Fruit fly (Drosophila melanogaster) whole organism, adult: ENCODE results near the gene CG13078.
A peak's percentile ranks its signal among the peaks of the same experiment; 100 is the strongest.

Experiments
- CG11617 ChIP-seq: fragments of 200-800 bp; sonication (Bioruptor generic); optimal IDR thresholded peaks from 2 replicates; lab custom pipeline; 2017; ENCODE audit warnings: mild to moderate bottlenecking, missing biosample characterization, missing genetic modification reagents, missing genetic modification characterization
- CG12768 ChIP-seq: fragments of 200-800 bp; sonication (Bioruptor generic); optimal IDR thresholded peaks from 2 replicates; lab custom pipeline; 2017; ENCODE audit warnings: missing biosample characterization, missing genetic modification characterization, mild to moderate bottlenecking, moderate library complexity, missing genetic modification reagents
- CG14711 ChIP-seq: fragments of 200-800 bp; sonication (Bioruptor generic); optimal IDR thresholded peaks from 2 replicates; lab custom pipeline; 2018; ENCODE audit warnings: missing biosample characterization, mild to moderate bottlenecking, missing genetic modification characterization, moderate library complexity
- CG1620 ChIP-seq: fragments of 200-800 bp; sonication (Bioruptor generic); optimal IDR thresholded peaks from 2 replicates; lab custom pipeline; 2016; ENCODE audit warnings: missing biosample characterization, missing genetic modification characterization
- CG33017 ChIP-seq: fragments of 200-800 bp; sonication (Bioruptor generic); optimal IDR thresholded peaks from 2 replicates; lab custom pipeline; 2018; ENCODE audit warnings: missing biosample characterization, mild to moderate bottlenecking, missing genetic modification characterization, moderate library complexity
- CG5204 ChIP-seq: fragments of 200-800 bp; sonication (Bioruptor generic); optimal IDR thresholded peaks from 2 replicates; lab custom pipeline; 2016; ENCODE audit warnings: missing biosample characterization, missing genetic modification characterization
- CG7045 ChIP-seq: fragments of 200-800 bp; sonication (Bioruptor generic); optimal IDR thresholded peaks from 2 replicates; lab custom pipeline; 2017; ENCODE audit warnings: missing biosample characterization, mild to moderate bottlenecking, missing genetic modification characterization
- CG7101 ChIP-seq: fragments of 200-800 bp; sonication (Bioruptor generic); optimal IDR thresholded peaks from 2 replicates; lab custom pipeline; 2018; ENCODE audit warnings: missing biosample characterization, mild to moderate bottlenecking, missing genetic modification characterization, moderate library complexity
- Clk ChIP-seq: fragments of 200-800 bp; sonication (Bioruptor generic); optimal IDR thresholded peaks from 2 replicates; lab custom pipeline; 2017; ENCODE audit warnings: missing biosample characterization, missing genetic modification characterization
- Crg-1 ChIP-seq: fragments of 200-800 bp; sonication (Bioruptor generic); optimal IDR thresholded peaks from 2 replicates; lab custom pipeline; 2016; ENCODE audit warnings: missing biosample characterization, missing genetic modification characterization
- Hr96 ChIP-seq: fragments of 200-800 bp; sonication (Bioruptor generic); optimal IDR thresholded peaks from 2 replicates; lab custom pipeline; 2016; ENCODE audit warnings: missing biosample characterization, missing genetic modification characterization
- Mnt ChIP-seq: fragments of 200-800 bp; sonication (Bioruptor generic); optimal IDR thresholded peaks from 2 replicates; lab custom pipeline; 2016; ENCODE audit warnings: missing biosample characterization, mild to moderate bottlenecking, missing genetic modification characterization
- bab1 ChIP-seq: fragments of 200-800 bp; sonication (Bioruptor generic); optimal IDR thresholded peaks from 3 replicates; lab custom pipeline; 2019; ENCODE audit warnings: missing biosample characterization, mild to moderate bottlenecking, missing genetic modification characterization, moderate library complexity
- cic ChIP-seq: fragments of 200-800 bp; sonication (Bioruptor generic); optimal IDR thresholded peaks from 2 replicates; lab custom pipeline; 2017; ENCODE audit warnings: missing biosample characterization, mild to moderate bottlenecking, missing genetic modification characterization, moderate library complexity
- cnc ChIP-seq, 2 experiments: fragments of >200 bp; optimal IDR thresholded peaks; 2 replicates each; lab custom pipeline; 2017
- kay ChIP-seq: fragments of 200-800 bp; sonication (Bioruptor generic); peaks from one replicate; lab custom pipeline; 2016; ENCODE audit warnings: missing biosample characterization, missing genetic modification characterization, borderline replicate concordance
- ovo ChIP-seq: fragments of 200-800 bp; sonication (Bioruptor generic); optimal IDR thresholded peaks from 2 replicates; lab custom pipeline; 2016; ENCODE audit warnings: missing biosample characterization, missing genetic modification characterization
- pad ChIP-seq: fragments of 200-800 bp; sonication (Bioruptor generic); optimal IDR thresholded peaks from 3 replicates; lab custom pipeline; 2017; ENCODE audit warnings: missing biosample characterization, missing genetic modification characterization, mild to moderate bottlenecking, moderate library complexity, missing genetic modification reagents
- tj ChIP-seq: fragments of 200-800 bp; sonication (Bioruptor generic); optimal IDR thresholded peaks from 3 replicates; lab custom pipeline; 2017; ENCODE audit warnings: missing biosample characterization, mild to moderate bottlenecking, missing genetic modification characterization, moderate library complexity
- toe ChIP-seq: fragments of 200-800 bp; sonication (Bioruptor generic); optimal IDR thresholded peaks from 2 replicates; lab custom pipeline; 2016; ENCODE audit warnings: missing biosample characterization, missing genetic modification characterization

Gene CG13078

DNA sequence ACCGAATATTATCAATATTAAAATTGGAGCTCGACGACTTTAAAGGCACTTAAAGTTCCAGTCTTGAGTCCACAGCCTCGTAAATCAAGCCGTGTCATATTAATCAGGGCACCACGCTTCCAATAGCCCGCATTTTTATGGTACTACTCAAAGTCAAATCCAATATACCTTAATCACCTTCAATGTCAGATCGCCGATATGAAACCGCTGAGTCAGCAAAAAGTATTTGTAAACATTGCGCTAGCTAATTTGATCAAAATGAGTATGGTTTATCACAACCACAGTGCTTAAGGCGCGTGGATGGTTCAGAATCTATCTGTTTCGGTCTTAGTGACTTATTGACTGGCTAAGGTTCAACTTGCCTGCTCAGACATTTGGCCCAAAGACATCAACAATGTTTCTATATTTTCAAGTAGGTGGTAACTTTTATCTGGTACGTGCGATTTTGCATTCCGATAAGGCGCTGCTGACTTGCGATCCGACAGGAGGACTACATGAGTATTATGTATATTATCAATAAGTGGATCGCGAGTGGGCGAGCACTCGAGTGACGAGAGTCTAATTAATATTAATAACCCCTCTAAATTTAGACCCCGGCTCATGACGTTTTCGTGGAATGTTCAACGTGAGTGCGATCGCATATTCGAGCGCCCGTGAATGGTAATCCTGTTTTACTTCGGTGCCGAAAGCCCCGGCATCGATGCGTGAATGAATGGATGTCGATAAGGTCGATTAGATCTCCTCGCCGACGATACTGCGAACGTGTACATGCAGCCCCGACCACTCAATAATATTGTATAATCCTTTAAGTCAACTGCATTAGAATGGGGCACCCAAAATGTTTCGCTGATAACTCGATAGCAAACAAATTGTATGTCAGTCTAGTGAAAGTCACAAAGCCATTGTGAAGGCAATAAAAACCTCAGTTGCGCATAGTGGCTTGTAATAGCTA, at the start of gene CG13078:
Gene CG13078 (plus strand): TSS at position 902 of the 952 bp plus-strand sequence.
- TF ChIP-seq CG7101 (tag; lab: Kevin White, UChicago) (no peak), tj (GFP tag; lab: Kevin White, UChicago) (peak; percentile 35)

- TF ChIP-seq Crg-1 (GFP tag; lab: Kevin White, UChicago) (no peak), cnc (optimal IDR thresholded peaks at IDR 0.05; lab: Kevin White, UChicago) (no peak), Hr96 (GFP tag; lab: Kevin White, UChicago) (no peak), cic (no peak), tj (GFP tag; lab: Kevin White, UChicago) (no peak), CG7045 (GFP tag; lab: Kevin White, UChicago) (no peak), toe (GFP tag; lab: Kevin White, UChicago) (no peak), bab1 (GFP tag; lab: Kevin White, UChicago) (no peak), ovo (GFP tag; lab: Kevin White, UChicago) (no peak), CG11617 (GFP tag; lab: Kevin White, UChicago) (no peak), CG1620 (GFP tag; lab: Kevin White, UChicago) (no peak), CG14711 (no peak), CG12768 (GFP tag; lab: Kevin White, UChicago) (no peak), pad (no peak), CG7101 (tag; lab: Kevin White, UChicago) (no peak), Mnt (GFP tag; lab: Kevin White, UChicago) (no peak), kay (GFP tag; lab: Kevin White, UChicago) (no peak), CG5204 (GFP tag; lab: Kevin White, UChicago) (no peak), Clk (GFP tag; lab: Kevin White, UChicago) (no peak)
Observed at dm6 chr2L:19516062-19516461, 47.7 kb upstream of the CG13078 start.

dm6 chr2L:19517154-19517814, 46.4 kb upstream of the CG13078 start, which contains the start of gene Hasp:
Hasp (minus strand) TSS chr2L:19517204.
- TF ChIP-seq CG14711 (peak; percentile 8), ovo (GFP tag; lab: Kevin White, UChicago) (no peak), CG7045 (GFP tag; lab: Kevin White, UChicago) (peak; percentile 25), CG5204 (GFP tag; lab: Kevin White, UChicago) (peak; percentile 25)

DNA sequence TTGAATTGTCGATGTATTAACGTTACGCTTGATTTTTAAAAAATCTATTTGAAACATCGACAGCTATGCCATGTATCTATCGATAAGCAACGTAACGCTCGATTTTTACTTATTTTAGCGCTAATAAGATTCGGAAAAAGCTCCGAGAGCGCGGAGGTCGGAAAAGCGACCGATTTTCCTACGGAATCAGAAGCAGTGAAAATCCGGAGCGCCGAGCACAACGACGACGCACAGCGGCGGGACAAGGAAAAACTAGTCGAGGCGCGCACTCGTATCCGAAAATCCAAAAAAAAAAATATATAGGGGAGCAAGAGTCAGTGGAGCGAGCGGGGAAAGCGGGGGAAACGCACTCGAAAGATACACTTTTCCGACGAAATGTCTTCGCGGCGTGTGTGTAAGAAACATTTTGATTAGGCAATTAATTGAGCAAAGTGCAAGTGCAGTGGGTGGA, 45.1 kb upstream of the CG13078 start, which contains the start of gene CG10132:
Gene CG10132 (plus strand): TSS at position 189 of the 451 bp plus-strand sequence.
- TF ChIP-seq CG33017 (tag; lab: Kevin White, UChicago) (no peak), ovo (GFP tag; lab: Kevin White, UChicago) (no peak), Hr96 (GFP tag; lab: Kevin White, UChicago) (no peak), CG7101 (tag; lab: Kevin White, UChicago) (no peak), CG7045 (GFP tag; lab: Kevin White, UChicago) (no peak)

dm6 chr2L:19519611-19520010, 44.1 kb upstream of the CG13078 start:
- peak; percentile 4 for TF ChIP-seq CG12768 (GFP tag; lab: Kevin White, UChicago)
- no peak for TF ChIP-seq ovo (GFP tag; lab: Kevin White, UChicago)

dm6 chr2L:19526316-19526715, 37.4 kb upstream of the CG13078 start, which contains the start of the genes Dpm1 and CG10137:
Dpm1 (minus strand) TSS chr2L:19526368.
CG10137 (plus strand) TSS chr2L:19526686.
- TF ChIP-seq Mnt (GFP tag; lab: Kevin White, UChicago) (peak; percentile 12), CG7101 (tag; lab: Kevin White, UChicago) (peak; percentile 26), Clk (GFP tag; lab: Kevin White, UChicago) (no peak), bab1 (GFP tag; lab: Kevin White, UChicago) (peak; percentile 60), pad (peak; percentile 19), CG1620 (GFP tag; lab: Kevin White, UChicago) (peak; percentile 30), ovo (GFP tag; lab: Kevin White, UChicago) (no peak)

dm6 chr2L:19526844-19527243, 36.9 kb upstream of the CG13078 start:
- no peak for TF ChIP-seq Crg-1 (GFP tag; lab: Kevin White, UChicago)
- no peak for TF ChIP-seq pad
- TF ChIP-seq CG14711: no peak
- no peak for TF ChIP-seq bab1 (GFP tag; lab: Kevin White, UChicago)
- no peak for TF ChIP-seq kay (GFP tag; lab: Kevin White, UChicago)
- TF ChIP-seq CG1620 (GFP tag; lab: Kevin White, UChicago): no peak
- no peak for TF ChIP-seq cnc (optimal IDR thresholded peaks at IDR 0.05; lab: Kevin White, UChicago)
- no peak for TF ChIP-seq CG5204 (GFP tag; lab: Kevin White, UChicago)
- no peak for TF ChIP-seq tj (GFP tag; lab: Kevin White, UChicago)
